Worm (Caenorhabditis elegans) whole organism, L3 larva: ENCODE data around the gene K11G9.5.

Source experiments
- aly-2 ChIP-seq: fragments of 150-350 bp; optimal IDR thresholded peaks from 2 replicates; lab custom pipeline; 2014; ENCODE audit warnings: missing biosample characterization, missing genetic modification characterization
- ama-1 ChIP-seq: fragments of 150-350 bp; optimal IDR thresholded peaks from 2 replicates; lab custom pipeline; 2018
- ceh-28 ChIP-seq: fragments of 150-350 bp; optimal IDR thresholded peaks from 2 replicates; lab custom pipeline; 2014; ENCODE audit warnings: missing biosample characterization, missing genetic modification reagents, missing genetic modification characterization
- ceh-82 ChIP-seq: fragments of 150-350 bp; optimal IDR thresholded peaks from 2 replicates; lab custom pipeline; 2014; ENCODE audit warnings: missing biosample characterization, missing genetic modification characterization
- ceh-9 ChIP-seq: sonication (generic microtip); optimal IDR thresholded peaks from 2 replicates; lab custom pipeline; 2018; ENCODE audit warnings: missing biosample characterization, missing genetic modification characterization
- daf-12 ChIP-seq: fragments of 150-350 bp; optimal IDR thresholded peaks from 2 replicates; lab custom pipeline; 2014; ENCODE audit warnings: missing biosample characterization, missing genetic modification reagents, missing genetic modification characterization
- elt-1 ChIP-seq: fragments of 150-350 bp; optimal IDR thresholded peaks from 2 replicates; lab custom pipeline; 2014; ENCODE audit warnings: missing biosample characterization, missing genetic modification characterization
- elt-2 ChIP-seq: sonication (generic microtip); optimal IDR thresholded peaks from 2 replicates; lab custom pipeline; 2016; ENCODE audit warnings: missing genetic modification reagents, mild to moderate bottlenecking, missing genetic modification characterization, missing compliant biosample characterization
- elt-3 ChIP-seq, 3 experiments: fragments of 150-350 bp in 1 of 3; sonication (generic microtip) in 2 of 3; optimal IDR thresholded peaks; 2 replicates in 2 of 3; 4 replicates in 1 of 3; lab custom pipeline; 2014 to 2017; ENCODE audit warnings: missing biosample characterization in 3 of 3, missing genetic modification characterization in 3 of 3
- eor-1 ChIP-seq, 2 experiments: fragments of 150-350 bp; optimal IDR thresholded peaks; 2 replicates each; lab custom pipeline; 2014 to 2018; ENCODE audit warnings: missing biosample characterization in 2 of 2, missing genetic modification characterization in 2 of 2
- fkh-10 ChIP-seq: sonication (generic microtip); optimal IDR thresholded peaks from 2 replicates; lab custom pipeline; 2017; ENCODE audit warnings: missing biosample characterization, missing genetic modification reagents, missing genetic modification characterization
- fkh-2 ChIP-seq: fragments of 150-350 bp; optimal IDR thresholded peaks from 2 replicates; lab custom pipeline; 2014; ENCODE audit warnings: missing biosample characterization, missing genetic modification reagents, missing genetic modification characterization
- hmg-11 ChIP-seq: sonication (generic microtip); optimal IDR thresholded peaks from 2 replicates; lab custom pipeline; 2016; ENCODE audit warnings: missing genetic modification characterization, missing compliant biosample characterization
- lin-15B ChIP-seq: fragments of 150-350 bp; optimal IDR thresholded peaks from 2 replicates; lab custom pipeline; 2014; ENCODE audit warnings: missing biosample characterization, missing genetic modification characterization
- lin-39 ChIP-seq: fragments of 150-350 bp; optimal IDR thresholded peaks from 2 replicates; lab custom pipeline; 2018; ENCODE audit warnings: missing biosample characterization, missing genetic modification reagents, missing genetic modification characterization
- lsy-12 ChIP-seq: sonication (generic microtip); optimal IDR thresholded peaks from 2 replicates; lab custom pipeline; 2016; ENCODE audit warnings: mild to moderate bottlenecking, missing genetic modification characterization, missing compliant biosample characterization
- mdl-1 ChIP-seq: fragments of 150-350 bp; optimal IDR thresholded peaks from 2 replicates; lab custom pipeline; 2014; ENCODE audit warnings: missing biosample characterization, missing genetic modification characterization
- mml-1 ChIP-seq: fragments of 150-350 bp; sonication (generic microtip); optimal IDR thresholded peaks from 3 replicates; lab custom pipeline; 2014; ENCODE audit warnings: missing biosample characterization, missing genetic modification characterization
- nhr-11 ChIP-seq: fragments of 150-350 bp; optimal IDR thresholded peaks from 2 replicates; lab custom pipeline; 2014; ENCODE audit warnings: missing biosample characterization, missing genetic modification characterization
- nhr-12 ChIP-seq: fragments of 150-350 bp; optimal IDR thresholded peaks from 2 replicates; lab custom pipeline; 2014; ENCODE audit warnings: missing biosample characterization, missing genetic modification characterization
- nhr-237 ChIP-seq: fragments of 150-350 bp; optimal IDR thresholded peaks from 2 replicates; lab custom pipeline; 2014; ENCODE audit warnings: missing biosample characterization, missing genetic modification characterization
- nhr-25 ChIP-seq: sonication (generic microtip); optimal IDR thresholded peaks from 2 replicates; lab custom pipeline; 2017; ENCODE audit warnings: missing biosample characterization, missing genetic modification characterization
- nhr-28 ChIP-seq: fragments of 150-350 bp; optimal IDR thresholded peaks from 2 replicates; lab custom pipeline; 2014; ENCODE audit warnings: missing biosample characterization, missing genetic modification characterization
- nhr-43 ChIP-seq: sonication (generic microtip); optimal IDR thresholded peaks from 2 replicates; lab custom pipeline; 2016; ENCODE audit warnings: mild to moderate bottlenecking, missing genetic modification characterization, missing compliant biosample characterization; ENCODE audit not compliant: poor library complexity, severe bottlenecking
- nhr-67 ChIP-seq: fragments of 150-350 bp; optimal IDR thresholded peaks from 2 replicates; lab custom pipeline; 2014; ENCODE audit warnings: missing biosample characterization, missing genetic modification characterization
- nhr-76 ChIP-seq: fragments of 150-350 bp; sonication (generic microtip); optimal IDR thresholded peaks from 5 replicates; lab custom pipeline; 2014; ENCODE audit warnings: missing biosample characterization, missing genetic modification characterization
- nhr-77 ChIP-seq: fragments of 150-350 bp; optimal IDR thresholded peaks from 2 replicates; lab custom pipeline; 2014; ENCODE audit warnings: missing biosample characterization, missing genetic modification characterization
- pha-4 ChIP-seq: fragments of 150-350 bp; optimal IDR thresholded peaks from 2 replicates; lab custom pipeline; 2014; ENCODE audit warnings: missing biosample characterization, missing genetic modification reagents, missing genetic modification characterization
- pqm-1 ChIP-seq: fragments of 150-350 bp; optimal IDR thresholded peaks from 2 replicates; lab custom pipeline; 2017; ENCODE audit warnings: missing biosample characterization, missing genetic modification characterization, inconsistent platforms
- skn-1 ChIP-seq: fragments of 150-350 bp; optimal IDR thresholded peaks from 2 replicates; lab custom pipeline; 2014; ENCODE audit warnings: missing biosample characterization, missing genetic modification characterization
- tbx-2 ChIP-seq: sonication (generic microtip); optimal IDR thresholded peaks from 2 replicates; lab custom pipeline; 2016; ENCODE audit warnings: mild to moderate bottlenecking, missing genetic modification characterization, missing compliant biosample characterization
- zag-1 ChIP-seq: fragments of 150-350 bp; optimal IDR thresholded peaks from 2 replicates; lab custom pipeline; 2014; ENCODE audit warnings: missing biosample characterization, missing genetic modification characterization
- ztf-11 ChIP-seq: fragments of 150-350 bp; optimal IDR thresholded peaks from 2 replicates; lab custom pipeline; 2014; ENCODE audit warnings: missing biosample characterization, missing genetic modification characterization
- ztf-4 ChIP-seq: fragments of 150-350 bp; optimal IDR thresholded peaks from 2 replicates; lab custom pipeline; 2014; ENCODE audit warnings: missing biosample characterization, missing genetic modification characterization

The K11G9.5 gene

DNA sequence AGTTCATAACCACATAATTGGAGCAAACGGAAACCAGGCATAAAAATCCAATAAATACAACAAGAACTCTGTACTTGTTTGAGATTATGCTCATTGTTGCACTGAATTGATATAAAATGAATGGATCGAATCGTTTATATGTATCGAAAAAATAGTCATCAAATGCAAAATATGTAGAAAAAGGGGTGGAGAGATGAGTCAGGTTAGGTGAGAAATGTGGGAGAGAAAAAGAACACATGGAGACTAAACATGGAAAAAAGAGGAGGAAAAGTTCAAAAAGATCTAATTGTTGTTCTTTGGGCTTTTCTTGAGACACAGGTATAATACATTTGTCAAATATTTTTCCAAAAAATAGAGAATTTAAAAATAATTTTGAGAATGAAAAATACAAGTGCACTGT is at the start of gene K11G9.5:
K11G9.5 (minus strand) TSS at position 101 of the 400 bp plus-strand sequence.
- no peak for TF ChIP-seq nhr-237 (tag; lab: Kevin White, UChicago)
- TF ChIP-seq pha-4 (tag; lab: Kevin White, UChicago) = no peak
- TF ChIP-seq nhr-11 (tag; lab: Kevin White, UChicago) = no peak

ce11 chrV:6736877-6737276 is 48.6 kb upstream of the K11G9.5 start:
- TF ChIP-seq elt-1 (peak; percentile 79), tbx-2 (tag; lab: Kevin White, UChicago) (no peak), nhr-25 (peak; percentile 77), nhr-11 (tag; lab: Kevin White, UChicago) (no peak), nhr-67 (tag; lab: Kevin White, UChicago) (no peak), aly-2 (no peak), nhr-12 (no peak)

DNA sequence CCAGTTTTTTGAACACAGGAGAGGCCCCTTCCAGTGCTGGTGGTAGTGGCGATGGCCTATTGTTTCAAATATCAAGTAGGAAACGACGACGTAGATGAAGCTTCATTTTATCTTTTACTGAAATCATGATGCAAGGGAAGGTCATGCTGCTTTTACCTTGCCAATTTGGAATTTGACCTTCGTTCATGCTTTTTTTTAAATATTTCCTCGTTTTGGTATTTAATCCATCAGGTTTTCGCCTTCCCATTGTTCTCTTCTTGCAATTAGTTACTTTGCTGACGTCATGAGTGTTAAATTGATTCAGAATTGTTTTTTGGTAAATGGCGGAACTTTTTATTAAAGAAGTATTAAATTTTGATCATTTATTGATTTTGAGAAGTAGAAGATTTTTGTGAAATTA is 47.8 kb upstream of the K11G9.5 start:
- TF ChIP-seq ztf-11 (tag; lab: Kevin White, UChicago) (no peak), nhr-25 (peak; percentile 81)

DNA sequence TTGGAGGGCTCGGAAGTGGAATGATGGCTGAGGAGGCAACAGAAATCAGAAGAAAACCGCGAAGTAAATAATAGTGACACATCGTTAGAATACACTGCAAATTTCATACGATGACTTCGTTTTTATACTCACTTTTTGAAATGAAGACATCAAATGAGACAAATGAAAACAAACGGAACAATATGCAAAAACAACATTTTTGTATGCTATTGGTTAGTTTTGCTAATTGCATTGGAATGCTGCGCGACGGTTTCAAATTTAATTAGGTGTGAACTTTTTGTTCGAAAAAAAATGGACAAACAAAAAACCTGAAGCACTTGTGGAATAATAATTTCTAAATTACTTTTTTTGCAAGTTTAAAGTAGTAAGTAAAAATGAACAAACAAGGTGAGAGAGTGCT is 44.7 kb upstream of the K11G9.5 start, which contains the start of gene grl-8:
grl-8 (minus strand) TSS at position 101 of the 400 bp plus-strand sequence.
- TF ChIP-seq hmg-11 (tag; lab: Kevin White, UChicago) = no peak
- no peak for TF ChIP-seq pha-4 (tag; lab: Kevin White, UChicago)
- no peak for TF ChIP-seq ceh-9 (tag; lab: Kevin White, UChicago)
- TF ChIP-seq fkh-10 (GFP tag; lab: Kevin White, UChicago) = no peak
- TF ChIP-seq elt-1 = no peak
- TF ChIP-seq skn-1 (tag; lab: Kevin White, UChicago) = no peak
- no peak for TF ChIP-seq fkh-2 (tag; lab: Kevin White, UChicago)
- no peak for TF ChIP-seq mdl-1 (tag; lab: Kevin White, UChicago)
- no peak for TF ChIP-seq elt-2 (tag; lab: Kevin White, UChicago)
- no peak for TF ChIP-seq nhr-12
- TF ChIP-seq nhr-76 = no peak
- no peak for TF ChIP-seq nhr-43 (tag; lab: Kevin White, UChicago)
- TF ChIP-seq daf-12 (tag; lab: Kevin White, UChicago) = no peak
- no peak for TF ChIP-seq ztf-11 (tag; lab: Kevin White, UChicago)
- no peak for TF ChIP-seq nhr-77
- TF ChIP-seq eor-1 (tag; optimal IDR thresholded peaks at IDR 0.05; lab: Kevin White, UChicago) = no peak
- no peak for TF ChIP-seq aly-2
- TF ChIP-seq tbx-2 (tag; lab: Kevin White, UChicago) = no peak
- no peak for TF ChIP-seq lsy-12 (tag; lab: Kevin White, UChicago)

DNA sequence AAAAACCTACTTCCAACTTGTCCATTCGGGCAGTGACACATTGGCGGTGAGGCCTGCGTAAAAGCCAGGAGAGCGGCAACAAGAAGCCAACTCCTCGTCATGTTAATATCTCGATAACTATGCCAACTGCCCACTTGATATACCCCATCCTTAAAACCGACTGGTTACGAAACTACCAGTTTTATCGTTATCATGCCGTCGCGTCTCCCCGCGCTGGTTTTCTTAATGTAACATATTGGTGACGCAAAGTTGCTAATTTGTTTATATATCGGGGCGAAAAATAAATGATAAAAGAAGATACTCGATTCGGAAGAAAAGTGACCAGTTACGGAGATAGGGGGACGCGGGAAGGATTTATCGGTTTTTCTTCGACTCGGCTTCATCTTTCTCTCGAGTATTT is 43.3 kb upstream of the K11G9.5 start, which contains the start of gene grl-9:
grl-9 (minus strand) TSS at position 101 of the 400 bp plus-strand sequence.
- TF ChIP-seq nhr-11 (tag; lab: Kevin White, UChicago) = no peak
- TF ChIP-seq ztf-4 (tag; lab: Kevin White, UChicago) = no peak
- TF ChIP-seq ceh-82 (tag; lab: Kevin White, UChicago) = no peak
- TF ChIP-seq zag-1 (tag; lab: Kevin White, UChicago) = no peak
- no peak for TF ChIP-seq pqm-1 (tag; lab: Kevin White, UChicago)
- no peak for TF ChIP-seq nhr-43 (tag; lab: Kevin White, UChicago)
- no peak for TF ChIP-seq nhr-76
- TF ChIP-seq mml-1 = no peak
- no peak for TF ChIP-seq ama-1 (lab: Kevin White, UChicago)
- TF ChIP-seq ceh-9 (tag; lab: Kevin White, UChicago) = no peak
- no peak for TF ChIP-seq pha-4 (tag; lab: Kevin White, UChicago)
- TF ChIP-seq elt-1 = no peak
- TF ChIP-seq lin-39 = no peak
- TF ChIP-seq ceh-28 (tag; lab: Kevin White, UChicago) = no peak

DNA sequence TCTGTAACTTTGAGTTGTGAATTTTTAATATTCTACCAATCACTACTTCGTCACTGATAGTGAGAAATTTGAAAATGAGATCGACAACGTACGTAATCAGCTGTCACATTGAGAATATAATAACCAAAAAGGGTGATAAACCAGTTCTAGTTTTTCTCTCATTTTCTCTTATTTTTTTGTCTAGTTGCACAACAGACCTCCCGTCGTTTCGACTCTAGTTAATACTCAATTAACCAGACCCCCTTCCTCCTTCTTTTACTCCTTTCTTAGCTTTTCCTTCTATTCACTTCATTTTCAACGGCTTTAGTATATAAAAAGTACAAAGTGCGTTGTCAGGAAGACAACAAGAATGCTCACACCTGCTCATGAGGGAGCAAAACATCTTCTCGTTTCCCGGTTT is 38.9 kb upstream of the K11G9.5 start, which contains the start of gene ZC487.1:
ZC487.1 (plus strand) TSS at position 301 of the 400 bp plus-strand sequence.
- no peak for TF ChIP-seq elt-2 (tag; lab: Kevin White, UChicago)
- TF ChIP-seq hmg-11 (tag; lab: Kevin White, UChicago) = no peak
- TF ChIP-seq lin-15B = no peak
- no peak for TF ChIP-seq fkh-10 (GFP tag; lab: Kevin White, UChicago)
- no peak for TF ChIP-seq nhr-28 (tag; lab: Kevin White, UChicago)
- TF ChIP-seq eor-1 (tag; optimal IDR thresholded peaks at IDR 0.05; lab: Kevin White, UChicago) = no peak
- TF ChIP-seq elt-3 (tag; optimal IDR thresholded peaks at IDR 0.05; lab: Kevin White, UChicago) = no peak
- no peak for TF ChIP-seq lsy-12 (tag; lab: Kevin White, UChicago)
- TF ChIP-seq, all 47 proteins: peak for 0
